Worm (Caenorhabditis elegans) whole organism, midembryonic: ENCODE results near the gene F59B10.2.

Experiments
- cog-1 ChIP-seq: sonication (generic microtip); optimal IDR thresholded peaks from 2 replicates; lab custom pipeline; 2016; ENCODE audit warnings: missing genetic modification characterization, missing compliant biosample characterization
- flt-1 ChIP-seq: fragments of 200-800 bp; sonication (Bioruptor generic); IDR thresholded peaks from 2 replicates; pipeline ENCODE4 v1.3.6; 2022; ENCODE audit warnings: missing genetic modification characterization, missing compliant biosample characterization
- ref-1 ChIP-seq: fragments of 200-800 bp; sonication (Bioruptor generic); conservative IDR thresholded peaks from 2 replicates; pipeline ENCODE4 v1.3.6; 2022; ENCODE audit warnings: missing genetic modification reagents, missing genetic modification characterization, missing compliant biosample characterization
- tab-1 ChIP-seq: fragments of 200-800 bp; sonication (Bioruptor generic); IDR thresholded peaks from 2 replicates; pipeline ENCODE4 v1.3.6; 2022; ENCODE audit warnings: missing genetic modification characterization, missing compliant biosample characterization
- ztf-23 ChIP-seq: fragments of 200-800 bp; sonication (Bioruptor generic); IDR thresholded peaks from 2 replicates; pipeline ENCODE4 v1.3.6; 2022; ENCODE audit warnings: missing genetic modification reagents, missing genetic modification characterization, missing compliant biosample characterization
- ztf-29 ChIP-seq: fragments of 200-800 bp; sonication (Bioruptor generic); IDR thresholded peaks from 2 replicates; pipeline ENCODE4 v1.3.6; 2022; ENCODE audit warnings: missing genetic modification reagents, missing genetic modification characterization, missing compliant biosample characterization

DNA sequence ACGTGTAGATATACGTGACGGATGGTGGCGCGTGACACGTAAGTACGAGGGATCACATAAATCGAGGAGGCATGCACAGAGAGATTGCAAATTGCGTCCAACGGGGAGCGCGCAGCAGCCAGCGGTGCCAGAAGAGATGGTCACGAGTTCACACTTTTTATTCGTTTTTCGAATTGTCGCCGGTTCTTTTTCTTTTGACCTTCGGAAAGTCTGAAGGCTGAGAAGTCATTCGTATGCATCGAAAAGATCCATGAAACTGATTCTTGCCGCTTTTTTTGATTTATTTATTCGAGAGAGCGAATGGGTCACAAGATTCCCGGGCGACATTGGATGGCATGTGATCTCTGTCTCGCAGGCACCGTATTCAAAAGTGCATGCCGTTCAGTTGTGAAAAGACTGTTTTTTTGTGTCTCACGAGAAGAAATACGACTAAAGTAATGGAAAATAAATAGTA lies 49.3 kb upstream of the F59B10.2 start:
- TF ChIP-seq ref-1 (GFP tag; lab: Robert Waterston, UW) (no peak), flt-1 (GFP tag; lab: Robert Waterston, UW) (0 out of 2 replicates have a peak, but pooled peaks have one; percentile 41), ztf-23 (0 out of 2 replicates have a peak, but pooled peaks have one; percentile 20), tab-1 (GFP tag; lab: Robert Waterston, UW) (no peak), cog-1 (no peak), ztf-29 (GFP tag; lab: Robert Waterston, UW) (no peak)
